Worm (Caenorhabditis elegans): Measurements from ENCODE around the gene F40F8.3.
A peak's percentile ranks its signal among the peaks of the same experiment; 100 is the strongest.
"Not testable (repeated sequence)": the region's sequence is repeated elsewhere in the genome, so short reads cannot be mapped to it uniquely, and the experiment has no call there.

The F40F8.3 gene

ce11 chrII:11110419-11110818, 18.7 kb upstream of the F40F8.3 start:
- TF ChIP-seq nhr-23 (tag; optimal IDR thresholded peaks at IDR 0.05) (no peak), elt-3 (tag; optimal IDR thresholded peaks at IDR 0.05) (no peak), ama-1 (optimal IDR thresholded peaks at IDR 0.05) (no peak), lin-11 (tag; optimal IDR thresholded peaks at IDR 0.05) (no peak), unc-62 (GFP tag; optimal IDR thresholded peaks at IDR 0.05) (no peak), mab-5 (tag; optimal IDR thresholded peaks at IDR 0.05) (no peak), nhr-11 (tag; optimal IDR thresholded peaks at IDR 0.05) (no peak), nhr-237 (tag; optimal IDR thresholded peaks at IDR 0.05) (no peak), C34F6.9 (tag; optimal IDR thresholded peaks at IDR 0.05) (no peak), elt-1 (tag; optimal IDR thresholded peaks at IDR 0.05) (no peak), dmd-4 (tag; optimal IDR thresholded peaks at IDR 0.05) (no peak)

- TF ChIP-seq nhr-10 (tag; optimal IDR thresholded peaks at IDR 0.05) (no peak), peb-1 (tag; optimal IDR thresholded peaks at IDR 0.05) (no peak), ceh-82 (tag; optimal IDR thresholded peaks at IDR 0.05) (no peak), unc-39 (tag; optimal IDR thresholded peaks at IDR 0.05) (no peak), lin-13 (GFP tag; optimal IDR thresholded peaks at IDR 0.05) (no peak), nhr-6 (tag; optimal IDR thresholded peaks at IDR 0.05) (no peak), nhr-77 (tag; optimal IDR thresholded peaks at IDR 0.05) (no peak), mbf-1 (tag; optimal IDR thresholded peaks at IDR 0.05) (no peak), nhr-12 (tag; optimal IDR thresholded peaks at IDR 0.05) (no peak), unc-55 (GFP tag; optimal IDR thresholded peaks at IDR 0.05) (no peak), blmp-1 (tag; optimal IDR thresholded peaks at IDR 0.05; ENCODE audit: insufficient read depth) (no peak), egl-27 (tag; optimal IDR thresholded peaks at IDR 0.05) (no peak), gmeb-1 (tag; optimal IDR thresholded peaks at IDR 0.05) (no peak), sma-9 (GFP tag; optimal IDR thresholded peaks at IDR 0.05) (no peak), sma-9 (tag; optimal IDR thresholded peaks at IDR 0.05) (no peak), nhr-21 (tag; optimal IDR thresholded peaks at IDR 0.05) (no peak), sem-4 (tag; optimal IDR thresholded peaks at IDR 0.05) (no peak)
These were observed 18.0 kb upstream of the F40F8.3 start, which contains the start of gene glb-4 for ce11 chrII:11111107-11111506. TSS of gene glb-4 (minus strand) at chrII:11111207.

- TF ChIP-seq peb-1 (tag; optimal IDR thresholded peaks at IDR 0.05), result no peak
- TF ChIP-seq dmd-4 (tag; optimal IDR thresholded peaks at IDR 0.05), result no peak
- no peak for TF ChIP-seq nhr-10 (tag; optimal IDR thresholded peaks at IDR 0.05)
- TF ChIP-seq nhr-25 (tag; optimal IDR thresholded peaks at IDR 0.05), result no peak
- no peak for TF ChIP-seq snpc-4 (tag; optimal IDR thresholded peaks at IDR 0.05)
- no peak for TF ChIP-seq elt-1 (tag; optimal IDR thresholded peaks at IDR 0.05)
These were observed 16.7 kb upstream of the F40F8.3 start, which contains the start of gene mat-2 for ce11 chrII:11112419-11112818. TSS of gene mat-2 (plus strand) at chrII:11112719.

- not testable (repeated sequence) for TF ChIP-seq ztf-1 (GFP tag; conservative IDR thresholded peaks at IDR 0.05); dmd-4 (tag; optimal IDR thresholded peaks at IDR 0.05); ceh-82 (tag; optimal IDR thresholded peaks at IDR 0.05)
These were observed 7.3 kb upstream of the F40F8.3 start, which contains the start of gene W10C6.2 for ce11 chrII:11121800-11122199. TSS of gene W10C6.2 (minus strand) at chrII:11121900.

ce11 chrII:11125059-11125594, 4.0 kb upstream of the F40F8.3 start:
- TF ChIP-seq blmp-1 (tag; optimal IDR thresholded peaks at IDR 0.05; ENCODE audit: insufficient read depth) (no peak), unc-62 (GFP tag; optimal IDR thresholded peaks at IDR 0.05) (no peak), lin-11 (tag; optimal IDR thresholded peaks at IDR 0.05) (no peak), sma-9 (GFP tag; optimal IDR thresholded peaks at IDR 0.05) (no peak), sma-9 (tag; optimal IDR thresholded peaks at IDR 0.05) (no peak), F13H6.1 (tag; optimal IDR thresholded peaks at IDR 0.05) (no peak), nhr-237 (tag; optimal IDR thresholded peaks at IDR 0.05) (no peak), lin-13 (GFP tag; optimal IDR thresholded peaks at IDR 0.05) (no peak), unc-39 (tag; optimal IDR thresholded peaks at IDR 0.05) (no peak)

ce11 chrII:11126312-11127000, 2.6 kb upstream of the F40F8.3 start, which contains the start of the genes rps-9 and lsm-1:
TSS of gene rps-9 (minus strand) at chrII:11126362.
TSS of gene lsm-1 (plus strand) at chrII:11126950.
- TF ChIP-seq gmeb-1 (tag; optimal IDR thresholded peaks at IDR 0.05), result peak; percentile 71
- TF ChIP-seq lin-11 (tag; optimal IDR thresholded peaks at IDR 0.05), result peak; percentile 81
- no peak for TF ChIP-seq nhr-23 (tag; optimal IDR thresholded peaks at IDR 0.05)
- TF ChIP-seq lsy-2 (tag; optimal IDR thresholded peaks at IDR 0.05), result peak; percentile 80 to 98
- peak; percentile 25 for TF ChIP-seq blmp-1 (tag; optimal IDR thresholded peaks at IDR 0.05; ENCODE audit: insufficient read depth)
- TF ChIP-seq nhr-21 (tag; optimal IDR thresholded peaks at IDR 0.05), result peak; percentile 32
- no peak for TF ChIP-seq ZK546.5 (tag; optimal IDR thresholded peaks at IDR 0.05)
- peak; percentile 36 for TF ChIP-seq fos-1 (tag; optimal IDR thresholded peaks at IDR 0.05)
- TF ChIP-seq lin-13 (GFP tag; optimal IDR thresholded peaks at IDR 0.05), result peak; percentile 68
- no peak for TF ChIP-seq zag-1 (tag; optimal IDR thresholded peaks at IDR 0.05)
- TF ChIP-seq nhr-129 (tag; optimal IDR thresholded peaks at IDR 0.05), result peak; percentile 53
- no peak for TF ChIP-seq ztf-1 (GFP tag; conservative IDR thresholded peaks at IDR 0.05)
- peak; percentile 77 for TF ChIP-seq crh-2 (tag; optimal IDR thresholded peaks at IDR 0.05)
- peak; percentile 52 for TF ChIP-seq ztf-4 (tag; optimal IDR thresholded peaks at IDR 0.05)
- TF ChIP-seq sma-3 (GFP tag; optimal IDR thresholded peaks at IDR 0.05), result peak; percentile 40
- peak; percentile 56 for TF ChIP-seq snpc-4 (tag; optimal IDR thresholded peaks at IDR 0.05)
- TF ChIP-seq nhr-25 (tag; optimal IDR thresholded peaks at IDR 0.05), result peak; percentile 55
- peak; percentile 84 for TF ChIP-seq unc-55 (GFP tag; optimal IDR thresholded peaks at IDR 0.05)
- peak; percentile 40 for TF ChIP-seq F13H6.1 (tag; optimal IDR thresholded peaks at IDR 0.05)
- no peak for TF ChIP-seq nhr-12 (tag; optimal IDR thresholded peaks at IDR 0.05)
- no peak for TF ChIP-seq peb-1 (tag; optimal IDR thresholded peaks at IDR 0.05)
- TF ChIP-seq C34F6.9 (tag; optimal IDR thresholded peaks at IDR 0.05), result peak; percentile 75
